Fruit fly (Drosophila melanogaster) whole organism, prepupa: ENCODE results near the gene CG42660.

Experiments used
- CG10669 ChIP-seq: fragments of 200-800 bp; sonication (Bioruptor generic); optimal IDR thresholded peaks from 3 replicates; lab custom pipeline; 2018; ENCODE audit warnings: missing biosample characterization, mild to moderate bottlenecking, missing genetic modification characterization, moderate library complexity
- CG11294 ChIP-seq: fragments of 200-800 bp; sonication (Bioruptor generic); IDR thresholded peaks from 2 replicates; pipeline ENCODE4 v1.3.6; 2022; ENCODE audit warnings: missing biosample characterization, missing genetic modification characterization
- CG11902 ChIP-seq: fragments of 200-800 bp; sonication (Bioruptor generic); optimal IDR thresholded peaks from 3 replicates; lab custom pipeline; 2016; ENCODE audit warnings: missing biosample characterization, missing genetic modification characterization
- CG15336 ChIP-seq: fragments of 200-800 bp; sonication (Bioruptor generic); IDR thresholded peaks from 2 replicates; pipeline ENCODE4 v1.3.6; 2022; ENCODE audit warnings: missing biosample characterization, missing genetic modification characterization
- CG16779 ChIP-seq: fragments of 200-800 bp; sonication (Bioruptor generic); optimal IDR thresholded peaks from 3 replicates; lab custom pipeline; 2017; ENCODE audit warnings: missing biosample characterization, mild to moderate bottlenecking, missing genetic modification characterization
- CG3032 ChIP-seq: fragments of 200-800 bp; optimal IDR thresholded peaks from 2 replicates; lab custom pipeline; 2019; ENCODE audit warnings: missing biosample characterization, mild to moderate bottlenecking, missing genetic modification characterization, moderate library complexity
- CG31627 ChIP-seq: fragments of 200-800 bp; sonication (Bioruptor generic); optimal IDR thresholded peaks from 3 replicates; lab custom pipeline; 2016; ENCODE audit warnings: missing biosample characterization, missing genetic modification characterization
- CG32006 ChIP-seq: fragments of 200-800 bp; sonication (Bioruptor generic); optimal IDR thresholded peaks from 3 replicates; lab custom pipeline; 2017; ENCODE audit warnings: missing biosample characterization, mild to moderate bottlenecking, missing genetic modification characterization
- CG34406 ChIP-seq: fragments of 200-800 bp; sonication (Bioruptor generic); optimal IDR thresholded peaks from 3 replicates; lab custom pipeline; 2016; ENCODE audit warnings: missing biosample characterization, missing genetic modification characterization
- CG4318 ChIP-seq: fragments of 200-800 bp; sonication (Bioruptor generic); optimal IDR thresholded peaks from 3 replicates; lab custom pipeline; 2017; ENCODE audit warnings: missing biosample characterization, mild to moderate bottlenecking, missing genetic modification characterization
- CG6792 ChIP-seq: fragments of 200-800 bp; sonication (Bioruptor generic); optimal IDR thresholded peaks from 3 replicates; lab custom pipeline; 2016; ENCODE audit warnings: missing biosample characterization, missing genetic modification characterization
- CG7368 ChIP-seq: fragments of 200-800 bp; sonication (Bioruptor generic); optimal IDR thresholded peaks from 3 replicates; lab custom pipeline; 2016; ENCODE audit warnings: missing biosample characterization, missing genetic modification characterization
- CG9139 ChIP-seq: fragments of 200-800 bp; sonication (Bioruptor generic); optimal IDR thresholded peaks from 3 replicates; lab custom pipeline; 2017; ENCODE audit warnings: missing biosample characterization, mild to moderate bottlenecking, missing genetic modification characterization
- Eip93F ChIP-seq: fragments of 200-800 bp; sonication (Bioruptor generic); optimal IDR thresholded peaks from 2 replicates; lab custom pipeline; 2016; ENCODE audit warnings: missing biosample characterization, mild to moderate bottlenecking, missing genetic modification characterization
- Gug ChIP-seq: fragments of 200-800 bp; sonication (Bioruptor generic); IDR thresholded peaks from 2 replicates; pipeline ENCODE4 v1.3.6; 2022; ENCODE audit warnings: missing biosample characterization, missing genetic modification characterization
- Hr38 ChIP-seq: sonication (Bioruptor generic); optimal IDR thresholded peaks from 2 replicates; lab custom pipeline; 2016; ENCODE audit warnings: missing biosample characterization, missing genetic modification characterization
- Hr39 ChIP-seq: fragments of 200-800 bp; sonication (Bioruptor generic); optimal IDR thresholded peaks from 2 replicates; lab custom pipeline; 2016; ENCODE audit warnings: missing biosample characterization, missing genetic modification characterization
- Lpt ChIP-seq: fragments of 200-800 bp; sonication (Bioruptor generic); optimal IDR thresholded peaks from 3 replicates; lab custom pipeline; 2016; ENCODE audit warnings: missing biosample characterization, missing genetic modification characterization
- Met ChIP-seq: fragments of 200-800 bp; sonication (Bioruptor generic); optimal IDR thresholded peaks from 3 replicates; lab custom pipeline; 2016; ENCODE audit warnings: missing biosample characterization, missing genetic modification characterization
- OdsH ChIP-seq: fragments of 200-800 bp; sonication (Bioruptor generic); optimal IDR thresholded peaks from 3 replicates; lab custom pipeline; 2016; ENCODE audit warnings: missing biosample characterization, missing genetic modification characterization
- Smox ChIP-seq: fragments of 200-800 bp; sonication (Bioruptor generic); optimal IDR thresholded peaks from 3 replicates; lab custom pipeline; 2016; ENCODE audit warnings: missing biosample characterization, missing genetic modification characterization
- Sox14 ChIP-seq: fragments of 200-800 bp; sonication (Bioruptor generic); optimal IDR thresholded peaks from 3 replicates; lab custom pipeline; 2016; ENCODE audit warnings: missing biosample characterization, missing genetic modification characterization
- achi ChIP-seq: fragments of 200-800 bp; sonication (Bioruptor generic); optimal IDR thresholded peaks from 3 replicates; lab custom pipeline; 2016; ENCODE audit warnings: missing biosample characterization, missing genetic modification characterization
- acj6 ChIP-seq: fragments of 200-800 bp; sonication (Bioruptor generic); optimal IDR thresholded peaks from 3 replicates; lab custom pipeline; 2016; ENCODE audit warnings: missing biosample characterization, missing genetic modification characterization
- cyc ChIP-seq: fragments of 200-800 bp; sonication (Bioruptor generic); optimal IDR thresholded peaks from 3 replicates; lab custom pipeline; 2016; ENCODE audit warnings: missing biosample characterization, missing genetic modification characterization
- dac ChIP-seq: fragments of 200-800 bp; sonication (Bioruptor generic); optimal IDR thresholded peaks from 2 replicates; lab custom pipeline; 2017; ENCODE audit warnings: missing biosample characterization, mild to moderate bottlenecking, missing genetic modification characterization
- dsx ChIP-seq: fragments of 200-800 bp; optimal IDR thresholded peaks from 3 replicates; lab custom pipeline; 2019; ENCODE audit warnings: missing biosample characterization, mild to moderate bottlenecking, missing genetic modification characterization, moderate library complexity; ENCODE audit not compliant: poor library complexity, severe bottlenecking
- eg ChIP-seq: fragments of 200-800 bp; sonication (Bioruptor generic); IDR thresholded peaks from 3 replicates; pipeline ENCODE4 v1.3.6; 2022; ENCODE audit warnings: missing biosample characterization, missing genetic modification characterization
- fkh ChIP-seq: fragments of 200-800 bp; sonication (Bioruptor generic); optimal IDR thresholded peaks from 3 replicates; lab custom pipeline; 2017; ENCODE audit warnings: missing biosample characterization, mild to moderate bottlenecking, missing genetic modification characterization, moderate library complexity
- pdm3 ChIP-seq: fragments of 200-800 bp; sonication (Bioruptor generic); optimal IDR thresholded peaks from 3 replicates; lab custom pipeline; 2016; ENCODE audit warnings: missing biosample characterization, missing genetic modification characterization
- salr ChIP-seq, 2 experiments: fragments of 200-800 bp; sonication (Bioruptor generic); optimal IDR thresholded peaks; 3 replicates each; lab custom pipeline; 2016 to 2018; ENCODE audit warnings: missing biosample characterization in 2 of 2, missing genetic modification characterization in 2 of 2, mild to moderate bottlenecking in 1 of 2
- svp ChIP-seq: fragments of 200-800 bp; sonication (Bioruptor generic); peaks from one replicate; lab custom pipeline; 2016; ENCODE audit warnings: missing biosample characterization, missing genetic modification characterization
- topi ChIP-seq: fragments of 200-800 bp; sonication (Bioruptor generic); optimal IDR thresholded peaks from 3 replicates; lab custom pipeline; 2016; ENCODE audit warnings: missing biosample characterization, missing genetic modification characterization
- vri ChIP-seq: fragments of 200-800 bp; sonication (Bioruptor generic); optimal IDR thresholded peaks from 3 replicates; lab custom pipeline; 2016; ENCODE audit warnings: missing biosample characterization, mild to moderate bottlenecking, missing genetic modification characterization

Gene CG42660

dm6 chr3L:7434715-7435653, 30.3 kb upstream of the CG42660 start, which contains the start of gene Rac2 (continued):
- TF ChIP-seq CG32006 (GFP tag; lab: Kevin White, UChicago) (peak; percentile 76), topi (GFP tag; lab: Kevin White, UChicago) (peak; percentile 31), fkh (GFP tag; lab: Kevin White, UChicago) (peak; percentile 58), Sox14 (peak; percentile 67), acj6 (GFP tag; lab: Kevin White, UChicago) (peak; percentile 22), salr (GFP tag; optimal IDR thresholded peaks at IDR 0.05; lab: Kevin White, UChicago) (peak; percentile 46 to 67), CG9139 (GFP tag; lab: Kevin White, UChicago) (peak; percentile 59), Met (peak; percentile 20), CG3032 (tag; lab: Kevin White, UChicago) (peak; percentile 37), CG4318 (GFP tag; lab: Kevin White, UChicago) (peak; percentile 4), CG10669 (peak; percentile 54), Smox (GFP tag; lab: Kevin White, UChicago) (peak; percentile 32), Gug (no peak; the same call in 1 of the 2 replicates), Eip93F (no peak), CG16779 (tag; lab: Kevin White, UChicago) (peak; percentile 9), svp (peak; percentile 88), CG15336 (GFP tag; lab: Robert Waterston, UW) (peak; percentile 58), vri (GFP tag; lab: Kevin White, UChicago) (peak; percentile 78), CG11902 (GFP tag; lab: Kevin White, UChicago) (no peak)

- no peak for TF ChIP-seq Eip93F
- TF ChIP-seq eg (GFP tag; lab: Robert Waterston, UW): no peak
- no peak for TF ChIP-seq CG16779 (tag; lab: Kevin White, UChicago)
- TF ChIP-seq pdm3 (GFP tag; lab: Kevin White, UChicago): no peak
- no peak for TF ChIP-seq CG9139 (GFP tag; lab: Kevin White, UChicago)
- no peak for TF ChIP-seq dsx (GFP tag; lab: Kevin White, UChicago)
- no peak for TF ChIP-seq dac (GFP tag; lab: Kevin White, UChicago)
- TF ChIP-seq fkh (GFP tag; lab: Kevin White, UChicago): no peak
- TF ChIP-seq CG6792 (GFP tag; lab: Kevin White, UChicago): no peak
- no peak for TF ChIP-seq CG10669
- TF ChIP-seq Hr38 (GFP tag; lab: Kevin White, UChicago): no peak
- TF ChIP-seq CG3032 (tag; lab: Kevin White, UChicago): no peak
- TF ChIP-seq CG11294 (GFP tag; lab: Robert Waterston, UW): no peak
- TF ChIP-seq Sox14: no peak
- no peak for TF ChIP-seq achi
- no peak for TF ChIP-seq CG34406 (GFP tag; lab: Kevin White, UChicago)
These were observed 27.9 kb upstream of the CG42660 start, which contains the start of gene CG14835 for dm6 chr3L:7437366-7437765. Gene CG14835 (minus strand): TSS chr3L:7437466.

dm6 chr3L:7439305-7439704, 26.0 kb upstream of the CG42660 start, which contains the start of gene sphinx1:
Gene sphinx1 (minus strand): TSS chr3L:7439405.
- no peak for TF ChIP-seq CG15336 (GFP tag; lab: Robert Waterston, UW)
- no peak for TF ChIP-seq CG7368
- TF ChIP-seq, all 60 proteins: peak for 0

dm6 chr3L:7440633-7441032, 24.7 kb upstream of the CG42660 start, which contains the start of gene sphinx2:
Gene sphinx2 (minus strand): TSS chr3L:7440733.
- no peak for TF ChIP-seq Smox (GFP tag; lab: Kevin White, UChicago)
- TF ChIP-seq CG31627 (GFP tag; lab: Kevin White, UChicago): no peak
- TF ChIP-seq Lpt (GFP tag; lab: Kevin White, UChicago): no peak
- TF ChIP-seq OdsH: no peak
- no peak for TF ChIP-seq Hr38 (GFP tag; lab: Kevin White, UChicago)
- no peak for TF ChIP-seq Hr39 (GFP tag; lab: Kevin White, UChicago)
- TF ChIP-seq topi (GFP tag; lab: Kevin White, UChicago): no peak
- TF ChIP-seq eg (GFP tag; lab: Robert Waterston, UW): no peak
- no peak for TF ChIP-seq cyc
